Worm (Caenorhabditis elegans): Measurements from ENCODE around the gene ZK470.14.

The ZK470.14 gene

DNA sequence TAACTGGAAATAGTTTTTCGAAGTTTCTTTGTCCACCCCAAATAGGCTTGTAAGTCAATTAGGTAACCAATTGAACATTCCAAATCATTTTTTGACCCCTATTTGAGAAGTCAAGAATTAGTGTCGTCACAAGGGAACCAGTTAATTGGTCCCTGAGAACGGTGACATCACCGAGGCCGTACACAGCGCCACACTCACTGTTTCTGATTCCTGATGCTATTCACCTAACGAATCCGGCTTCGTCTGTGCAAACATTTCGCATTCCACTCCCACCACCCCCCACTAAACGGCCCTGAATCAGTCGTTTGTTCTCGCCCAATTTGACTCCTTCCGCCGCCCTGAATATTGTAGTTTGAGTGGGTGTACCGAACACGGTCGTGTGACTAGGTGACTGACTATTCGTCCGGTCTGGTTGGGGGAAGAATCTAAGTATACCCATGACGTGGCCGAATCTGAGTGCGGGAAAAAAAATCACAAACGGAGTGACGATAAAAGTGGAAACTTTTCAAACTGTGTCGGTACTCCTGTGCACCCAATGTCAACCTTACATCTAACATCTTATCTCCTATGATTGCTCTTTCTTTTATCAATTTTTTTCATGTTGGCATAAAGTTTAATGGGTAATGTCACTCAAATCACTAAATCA, 23.0 kb upstream of the ZK470.14 start (continued):
- TF ChIP-seq F10E7.11 (tag; optimal IDR thresholded peaks at IDR 0.05) (no peak), ekl-4 (GFP tag; IDR thresholded peaks at IDR 0.05) (no peak), K12H6.12 (tag; optimal IDR thresholded peaks at IDR 0.05) (peak; percentile 18), lin-40 (tag; optimal IDR thresholded peaks at IDR 0.05) (no peak), mes-4 (tag; optimal IDR thresholded peaks at IDR 0.05) (no peak), F33H1.4 (GFP tag; IDR thresholded peaks at IDR 0.05) (no peak), lsy-27 (tag; optimal IDR thresholded peaks at IDR 0.05; ENCODE audit: borderline replicate concordance, insufficient read depth) (no peak), F49E8.2 (tag; optimal IDR thresholded peaks at IDR 0.05; ENCODE audit: insufficient read depth) (no peak), C06A6.2 (GFP tag; conservative IDR thresholded peaks at IDR 0.05) (0 out of 2 replicates have a peak, but pooled peaks have one; percentile 15), nhr-90 (tag; optimal IDR thresholded peaks at IDR 0.05) (no peak), D2030.7 (GFP tag; IDR thresholded peaks at IDR 0.05) (no peak), F57C9.4 (tag; optimal IDR thresholded peaks at IDR 0.05) (no peak), Y53G8AR.9 (GFP tag; conservative IDR thresholded peaks at IDR 0.05) (no peak), zfh-2 (GFP tag; conservative IDR thresholded peaks at IDR 0.05) (0 out of 2 replicates have a peak, but pooled peaks have one; percentile 31), egl-44 (GFP tag; IDR thresholded peaks at IDR 0.05) (no peak), ztf-6 (GFP tag; IDR thresholded peaks at IDR 0.05) (no peak), atf-7 (tag; optimal IDR thresholded peaks at IDR 0.05) (peak; percentile 8), nfya-2 (GFP tag; IDR thresholded peaks at IDR 0.05) (no peak), snpc-1.3 (tag; optimal IDR thresholded peaks at IDR 0.05; ENCODE audit: insufficient read depth) (no peak), hlh-12 (tag; optimal IDR thresholded peaks at IDR 0.05) (no peak), lin-26 (GFP tag; IDR thresholded peaks at IDR 0.05) (0 out of 2 replicates have a peak, but pooled peaks have one; percentile 11), hlh-26 (GFP tag; conservative IDR thresholded peaks at IDR 0.05) (no peak), ceh-79 (tag; optimal IDR thresholded peaks at IDR 0.05) (no peak), ztf-28 (GFP tag; IDR thresholded peaks at IDR 0.05) (no peak), nhr-27 (tag; optimal IDR thresholded peaks at IDR 0.05) (no peak), aptf-2 (GFP tag; conservative IDR thresholded peaks at IDR 0.05) (no peak), F39B2.1 (GFP tag; IDR thresholded peaks at IDR 0.05) (no peak), attf-5 (GFP tag; optimal IDR thresholded peaks at IDR 0.05) (no peak), ztf-3 (GFP tag; optimal IDR thresholded peaks at IDR 0.05) (no peak), lag-1 (GFP tag; IDR thresholded peaks at IDR 0.05) (no peak), unc-130 (GFP tag; optimal IDR thresholded peaks at IDR 0.05) (no peak), F37B4.10 (GFP tag; IDR thresholded peaks at IDR 0.05) (no peak), F57A8.1 (GFP tag; optimal IDR thresholded peaks at IDR 0.05) (no peak), dpl-1 (GFP tag; optimal IDR thresholded peaks at IDR 0.05) (no peak), B0019.2 (GFP tag; conservative IDR thresholded peaks at IDR 0.05) (no peak), B0261.1 (tag; optimal IDR thresholded peaks at IDR 0.05) (no peak), ceh-40 (GFP tag; IDR thresholded peaks at IDR 0.05) (peak; percentile 38; the same call in 1 of the 2 replicates), Y53F4B.3 (GFP tag; IDR thresholded peaks at IDR 0.05) (no peak), fkh-3 (tag; optimal IDR thresholded peaks at IDR 0.05) (no peak), dpff-1 (tag; optimal IDR thresholded peaks at IDR 0.05) (no peak), akir-1 (GFP tag; optimal IDR thresholded peaks at IDR 0.05) (no peak), unc-62 (GFP tag; optimal IDR thresholded peaks at IDR 0.05) (no peak), sea-2 (GFP tag; IDR thresholded peaks at IDR 0.05) (no peak), xnd-1 (tag; optimal IDR thresholded peaks at IDR 0.05) (no peak), lin-35 (GFP tag; optimal IDR thresholded peaks at IDR 0.05) (no peak), pha-4 (tag; optimal IDR thresholded peaks at IDR 0.05) (no peak), hmg-20 (GFP tag; IDR thresholded peaks at IDR 0.05) (no peak), rpc-1 (optimal IDR thresholded peaks at IDR 0.05) (no peak), rpc-1 (tag; optimal IDR thresholded peaks at IDR 0.05) (no peak)

All from whole organism, young adult.